Fruit fly (Drosophila melanogaster) whole organism, adult: Measurements from ENCODE around the gene MED30.

Experiments used
- CG11617 ChIP-seq: fragments of 200-800 bp; sonication (Bioruptor generic); optimal IDR thresholded peaks from 2 replicates; lab custom pipeline; 2017; ENCODE audit warnings: mild to moderate bottlenecking, missing biosample characterization, missing genetic modification reagents, missing genetic modification characterization
- CG1620 ChIP-seq: fragments of 200-800 bp; sonication (Bioruptor generic); optimal IDR thresholded peaks from 2 replicates; lab custom pipeline; 2016; ENCODE audit warnings: missing biosample characterization, missing genetic modification characterization
- CG33017 ChIP-seq: fragments of 200-800 bp; sonication (Bioruptor generic); optimal IDR thresholded peaks from 2 replicates; lab custom pipeline; 2018; ENCODE audit warnings: missing biosample characterization, mild to moderate bottlenecking, missing genetic modification characterization, moderate library complexity
- CG5204 ChIP-seq: fragments of 200-800 bp; sonication (Bioruptor generic); optimal IDR thresholded peaks from 2 replicates; lab custom pipeline; 2016; ENCODE audit warnings: missing biosample characterization, missing genetic modification characterization
- CG7101 ChIP-seq: fragments of 200-800 bp; sonication (Bioruptor generic); optimal IDR thresholded peaks from 2 replicates; lab custom pipeline; 2018; ENCODE audit warnings: missing biosample characterization, mild to moderate bottlenecking, missing genetic modification characterization, moderate library complexity
- Crg-1 ChIP-seq: fragments of 200-800 bp; sonication (Bioruptor generic); optimal IDR thresholded peaks from 2 replicates; lab custom pipeline; 2016; ENCODE audit warnings: missing biosample characterization, missing genetic modification characterization
- Hr96 ChIP-seq: fragments of 200-800 bp; sonication (Bioruptor generic); optimal IDR thresholded peaks from 2 replicates; lab custom pipeline; 2016; ENCODE audit warnings: missing biosample characterization, missing genetic modification characterization
- cic ChIP-seq: fragments of 200-800 bp; sonication (Bioruptor generic); optimal IDR thresholded peaks from 2 replicates; lab custom pipeline; 2017; ENCODE audit warnings: missing biosample characterization, mild to moderate bottlenecking, missing genetic modification characterization, moderate library complexity
- kay ChIP-seq: fragments of 200-800 bp; sonication (Bioruptor generic); peaks from one replicate; lab custom pipeline; 2016; ENCODE audit warnings: missing biosample characterization, missing genetic modification characterization, borderline replicate concordance
- pad ChIP-seq: fragments of 200-800 bp; sonication (Bioruptor generic); optimal IDR thresholded peaks from 3 replicates; lab custom pipeline; 2017; ENCODE audit warnings: missing biosample characterization, missing genetic modification characterization, mild to moderate bottlenecking, moderate library complexity, missing genetic modification reagents
- tj ChIP-seq: fragments of 200-800 bp; sonication (Bioruptor generic); optimal IDR thresholded peaks from 3 replicates; lab custom pipeline; 2017; ENCODE audit warnings: missing biosample characterization, mild to moderate bottlenecking, missing genetic modification characterization, moderate library complexity
- toe ChIP-seq: fragments of 200-800 bp; sonication (Bioruptor generic); optimal IDR thresholded peaks from 2 replicates; lab custom pipeline; 2016; ENCODE audit warnings: missing biosample characterization, missing genetic modification characterization

dm6 chr3L:681793-682369 is 28.0 kb upstream of the MED30 start:
- peak; percentile 66 for TF ChIP-seq CG7101 (tag; lab: Kevin White, UChicago)
- TF ChIP-seq CG11617 (GFP tag; lab: Kevin White, UChicago) = peak; percentile 34
- TF ChIP-seq Hr96 (GFP tag; lab: Kevin White, UChicago) = no peak
- peak; percentile 72 for TF ChIP-seq CG1620 (GFP tag; lab: Kevin White, UChicago)
- TF ChIP-seq Crg-1 (GFP tag; lab: Kevin White, UChicago) = peak; percentile 88
- no peak for TF ChIP-seq kay (GFP tag; lab: Kevin White, UChicago)
- TF ChIP-seq toe = peak; percentile 42
- TF ChIP-seq CG5204 (GFP tag; lab: Kevin White, UChicago) = peak; percentile 35
- peak; percentile 47 for TF ChIP-seq pad (GFP tag; lab: Kevin White, UChicago)
- TF ChIP-seq cic (GFP tag; lab: Kevin White, UChicago) = peak; percentile 41
- TF ChIP-seq CG33017 (tag; lab: Kevin White, UChicago) = peak; percentile 57
- TF ChIP-seq tj (GFP tag; lab: Kevin White, UChicago) = peak; percentile 15
